Fruit fly (Drosophila melanogaster): ENCODE results near the gene rumi.
A peak's percentile ranks its signal among the peaks of the same experiment; 100 is the strongest.

The rumi gene

DNA sequence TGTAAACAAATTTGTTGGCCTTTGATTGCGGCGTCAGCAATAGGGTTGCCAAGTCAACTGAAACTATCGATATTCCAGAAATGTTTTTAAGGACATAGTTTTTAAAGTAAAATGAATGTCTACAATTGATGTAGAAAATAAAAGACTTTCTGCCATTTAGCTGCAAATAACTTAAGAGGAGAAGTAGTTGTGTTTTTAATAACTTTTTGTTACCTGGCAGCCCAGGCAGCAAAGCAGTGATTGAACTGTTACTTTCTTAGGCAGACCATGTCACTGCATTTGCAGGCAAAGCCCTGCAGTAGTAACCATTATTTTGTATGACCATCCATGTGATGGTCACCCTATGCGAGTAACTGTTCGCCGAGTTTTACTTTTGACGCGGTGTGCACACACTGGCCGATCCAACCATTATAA is at the start of gene rumi, which contains the start of the genes CG7029 and Usp12-46:
Gene rumi, minus strand, starts transcription at position 64 of the 414 bp plus-strand sequence.
Gene CG7029, plus strand, starts transcription at position 368 of the 414 bp plus-strand sequence.
Gene Usp12-46, plus strand, starts transcription at position 368 of the 414 bp plus-strand sequence.
- peak; percentile 31; the same call in 1 of the 2 replicates for TF ChIP-seq rn (GFP tag; IDR thresholded peaks at IDR 0.05)
- peak; percentile 74 for TF ChIP-seq Snoo (tag; optimal IDR thresholded peaks at IDR 0.05)
- TF ChIP-seq Pif1A (GFP tag; optimal IDR thresholded peaks at IDR 0.05) = no peak
- TF ChIP-seq CG34367 (tag; optimal IDR thresholded peaks at IDR 0.05) = peak; percentile 73
- TF ChIP-seq EcR (GFP tag; optimal IDR thresholded peaks at IDR 0.05) = no peak
- no peak for TF ChIP-seq Pif1B (GFP tag; optimal IDR thresholded peaks at IDR 0.05)
- TF ChIP-seq CG17806 (tag; optimal IDR thresholded peaks at IDR 0.05) = peak; percentile 76
- TF ChIP-seq CG15710 (tag; optimal IDR thresholded peaks at IDR 0.05) = peak; percentile 79
- TF ChIP-seq CG9948 (tag; optimal IDR thresholded peaks at IDR 0.05) = peak; percentile 57
- TF ChIP-seq CG14655 (GFP tag; optimal IDR thresholded peaks at IDR 0.05) = no peak
- TF ChIP-seq CG13204 (GFP tag; optimal IDR thresholded peaks at IDR 0.05) = no peak
- peak; percentile 78 for TF ChIP-seq fd96Ca (GFP tag; IDR thresholded peaks at IDR 0.05)
- no peak for TF ChIP-seq D1 (tag; optimal IDR thresholded peaks at IDR 0.05)
- peak; percentile 56 for TF ChIP-seq CG12605 (GFP tag; IDR thresholded peaks at IDR 0.05)
- TF ChIP-seq gl (tag; optimal IDR thresholded peaks at IDR 0.05) = peak; percentile 32
- TF ChIP-seq CG32121 (GFP tag; IDR thresholded peaks at IDR 0.05) = peak; percentile 73; the same call in 1 of the 2 replicates
- TF ChIP-seq CG8159 (tag; optimal IDR thresholded peaks at IDR 0.05) = peak; percentile 79
- TF ChIP-seq Ets98B (GFP tag; IDR thresholded peaks at IDR 0.05) = peak; percentile 81
- TF ChIP-seq CG10348 (GFP tag; IDR thresholded peaks at IDR 0.05) = 0 out of 2 replicates have a peak, but pooled peaks have one; percentile 17
- peak; percentile 70 for TF ChIP-seq CG8301 (tag; optimal IDR thresholded peaks at IDR 0.05)
- peak; percentile 89 for TF ChIP-seq CG4496 (GFP tag; IDR thresholded peaks at IDR 0.05)

DNA sequence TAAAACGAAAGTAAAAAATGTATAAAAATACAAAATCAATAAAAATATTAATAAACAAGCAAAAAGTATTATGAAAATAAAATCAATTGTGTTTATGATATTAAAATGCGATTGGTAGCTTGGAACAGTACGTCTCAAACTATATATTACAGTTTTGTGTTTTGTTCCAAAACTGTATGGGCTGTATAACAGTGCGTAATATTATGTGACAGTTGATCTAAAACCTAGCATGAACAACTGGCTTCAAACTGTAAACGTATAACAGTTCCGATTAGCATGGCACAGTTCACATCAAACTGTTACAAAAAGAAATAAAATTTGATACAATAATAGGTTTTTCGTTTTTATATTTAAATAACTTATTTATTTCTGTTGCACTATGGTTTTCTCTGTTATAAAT is 43.6 kb upstream of the rumi start:
- no peak for TF ChIP-seq CG9948 (tag; optimal IDR thresholded peaks at IDR 0.05)
- no peak for TF ChIP-seq gl (tag; optimal IDR thresholded peaks at IDR 0.05)
- TF ChIP-seq EcR (GFP tag; optimal IDR thresholded peaks at IDR 0.05) = no peak
- TF ChIP-seq Snoo (tag; optimal IDR thresholded peaks at IDR 0.05) = no peak
- no peak for TF ChIP-seq CG4496 (GFP tag; IDR thresholded peaks at IDR 0.05)
- no peak for TF ChIP-seq D1 (tag; optimal IDR thresholded peaks at IDR 0.05)

DNA sequence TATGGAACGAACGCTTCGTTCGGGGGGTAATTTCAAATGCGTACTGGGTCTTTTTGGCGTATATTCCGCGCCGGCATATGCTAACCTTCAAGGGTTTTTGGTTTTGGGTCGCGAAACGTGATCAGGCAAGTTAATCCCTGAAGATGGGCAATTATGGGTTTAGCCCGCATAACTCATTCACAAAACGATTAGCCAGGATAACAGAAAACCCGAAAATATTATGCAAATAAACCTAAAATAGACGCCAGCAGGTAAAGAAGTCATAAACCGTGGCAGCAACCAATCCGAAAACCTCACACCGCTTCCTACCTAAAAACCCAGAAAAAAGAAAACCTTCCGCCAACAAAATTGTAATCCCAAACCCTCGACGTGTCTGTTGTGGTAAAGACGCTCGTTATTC is 38.7 kb upstream of the rumi start:
- TF ChIP-seq CG17806 (tag; optimal IDR thresholded peaks at IDR 0.05) = no peak
- TF ChIP-seq rn (GFP tag; IDR thresholded peaks at IDR 0.05) = no peak
- no peak for TF ChIP-seq fd96Ca (GFP tag; IDR thresholded peaks at IDR 0.05)
- no peak for TF ChIP-seq CG8159 (tag; optimal IDR thresholded peaks at IDR 0.05)
- TF ChIP-seq CG32121 (GFP tag; IDR thresholded peaks at IDR 0.05) = no peak
- TF ChIP-seq CG12605 (GFP tag; IDR thresholded peaks at IDR 0.05) = no peak
- TF ChIP-seq CG14655 (GFP tag; optimal IDR thresholded peaks at IDR 0.05) = no peak
- no peak for TF ChIP-seq CG9948 (tag; optimal IDR thresholded peaks at IDR 0.05)
- TF ChIP-seq CG10348 (GFP tag; IDR thresholded peaks at IDR 0.05) = no peak

DNA sequence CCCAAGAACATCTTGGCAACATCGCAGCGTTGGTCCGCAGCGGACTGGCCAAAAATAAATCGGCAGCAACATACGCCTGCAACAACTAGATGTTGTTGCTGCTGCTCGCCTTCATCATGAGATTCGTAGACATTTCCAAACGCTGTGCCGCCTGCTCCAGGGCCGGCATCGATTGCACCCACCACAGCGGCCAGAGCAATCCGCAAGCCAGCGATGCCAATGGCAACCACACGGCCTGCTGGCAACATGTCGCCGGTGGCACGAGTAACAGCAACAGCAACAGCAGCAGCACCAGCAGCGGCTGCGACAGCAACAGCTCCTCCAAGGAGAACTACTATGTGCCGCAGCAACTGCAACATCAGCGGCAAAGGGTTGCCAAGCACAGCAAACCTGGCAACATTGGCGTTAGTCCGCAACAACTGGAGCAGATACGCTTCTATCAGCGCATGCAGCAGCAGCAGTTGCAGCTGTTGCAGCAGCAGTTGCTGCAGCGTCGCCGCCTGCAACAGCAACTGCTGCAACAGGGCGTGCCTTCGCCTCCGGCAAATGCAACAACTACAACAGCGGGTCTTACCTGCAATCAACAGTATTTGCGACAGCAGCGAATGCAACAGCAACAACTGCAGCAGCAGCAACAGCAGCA is 34.4 kb upstream of the rumi start:
- TF ChIP-seq rn (GFP tag; IDR thresholded peaks at IDR 0.05) (no peak), fd96Ca (GFP tag; IDR thresholded peaks at IDR 0.05) (no peak), CG8301 (tag; optimal IDR thresholded peaks at IDR 0.05) (no peak), CG8159 (tag; optimal IDR thresholded peaks at IDR 0.05) (no peak), EcR (GFP tag; optimal IDR thresholded peaks at IDR 0.05) (no peak), CG13204 (GFP tag; optimal IDR thresholded peaks at IDR 0.05) (no peak), Pif1A (GFP tag; optimal IDR thresholded peaks at IDR 0.05) (no peak), CG34367 (tag; optimal IDR thresholded peaks at IDR 0.05) (no peak), Ets98B (GFP tag; IDR thresholded peaks at IDR 0.05) (no peak), Snoo (tag; optimal IDR thresholded peaks at IDR 0.05) (no peak), CG14655 (GFP tag; optimal IDR thresholded peaks at IDR 0.05) (no peak), CG15710 (tag; optimal IDR thresholded peaks at IDR 0.05) (no peak), CG10348 (GFP tag; IDR thresholded peaks at IDR 0.05) (no peak)

DNA sequence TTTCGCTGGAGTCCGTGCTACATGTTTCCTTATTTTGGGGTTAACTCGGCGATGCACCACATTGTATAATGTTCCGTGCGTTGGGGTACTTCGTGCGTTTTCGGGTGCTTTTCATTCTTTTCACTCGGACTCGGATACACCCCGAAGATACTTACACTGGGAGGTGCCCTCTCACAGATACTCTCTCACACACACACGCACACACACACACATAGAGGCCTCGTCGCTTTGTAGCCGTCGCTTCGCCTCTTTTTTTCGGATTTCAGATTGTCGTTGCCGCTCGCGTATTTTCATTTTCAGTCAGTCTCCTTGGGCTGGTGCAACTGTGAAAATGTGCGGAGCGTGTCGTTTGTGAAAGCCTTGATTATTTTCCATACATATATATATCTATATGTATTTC is 31.0 kb upstream of the rumi start:
- TF ChIP-seq CG10348 (GFP tag; IDR thresholded peaks at IDR 0.05) (no peak), Pif1B (GFP tag; optimal IDR thresholded peaks at IDR 0.05) (peak; percentile 54), rn (GFP tag; IDR thresholded peaks at IDR 0.05) (no peak), gl (tag; optimal IDR thresholded peaks at IDR 0.05) (no peak), CG12605 (GFP tag; IDR thresholded peaks at IDR 0.05) (peak; percentile 74), EcR (GFP tag; optimal IDR thresholded peaks at IDR 0.05) (peak; percentile 28), CG32121 (GFP tag; IDR thresholded peaks at IDR 0.05) (peak; percentile 95), CG13204 (GFP tag; optimal IDR thresholded peaks at IDR 0.05) (peak; percentile 32), fd96Ca (GFP tag; IDR thresholded peaks at IDR 0.05) (peak; percentile 95), Pif1A (GFP tag; optimal IDR thresholded peaks at IDR 0.05) (peak; percentile 57), D1 (tag; optimal IDR thresholded peaks at IDR 0.05) (no peak), CG14655 (GFP tag; optimal IDR thresholded peaks at IDR 0.05) (peak; percentile 28), CG8301 (tag; optimal IDR thresholded peaks at IDR 0.05) (no peak), CG34367 (tag; optimal IDR thresholded peaks at IDR 0.05) (no peak), CG15710 (tag; optimal IDR thresholded peaks at IDR 0.05) (peak; percentile 16), Ets98B (GFP tag; IDR thresholded peaks at IDR 0.05) (peak; percentile 96), CG4496 (GFP tag; IDR thresholded peaks at IDR 0.05) (peak; percentile 82), Snoo (tag; optimal IDR thresholded peaks at IDR 0.05) (no peak)

DNA sequence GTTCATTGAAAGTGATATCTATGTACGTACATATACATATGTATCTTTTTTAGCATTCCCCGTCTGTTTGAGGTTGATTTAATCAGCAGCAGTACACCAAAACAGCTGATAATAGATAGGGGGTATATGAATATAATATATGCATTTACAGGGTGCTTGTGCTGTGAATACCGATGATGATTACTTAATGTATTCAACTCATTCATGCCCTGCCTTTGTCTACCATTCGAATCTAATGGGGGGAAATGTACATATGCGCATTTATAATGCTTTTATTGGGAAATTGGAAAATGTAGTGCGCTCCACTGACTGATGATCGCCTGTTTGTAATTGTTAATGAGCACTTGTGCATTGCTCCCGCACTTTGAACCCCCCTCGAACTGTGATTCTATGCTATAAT is 29.7 kb upstream of the rumi start:
- TF ChIP-seq CG13204 (GFP tag; optimal IDR thresholded peaks at IDR 0.05) (no peak), CG9948 (tag; optimal IDR thresholded peaks at IDR 0.05) (no peak), CG34367 (tag; optimal IDR thresholded peaks at IDR 0.05) (no peak), CG32121 (GFP tag; IDR thresholded peaks at IDR 0.05) (0 out of 2 replicates have a peak, but pooled peaks have one; percentile 20), CG4496 (GFP tag; IDR thresholded peaks at IDR 0.05) (peak; percentile 34; the same call in 1 of the 3 replicates)

Data from whole organism, pupa.